Worm (Caenorhabditis elegans) whole organism, young adult: ENCODE results near the gene thn-6.
"Not testable (repeated sequence)": the region's sequence is repeated elsewhere in the genome, so short reads cannot be mapped to it uniquely, and the experiment has no call there.

Source experiments
- B0019.2 ChIP-seq: fragments of 200-800 bp; sonication (Bioruptor generic); conservative IDR thresholded peaks from 2 replicates; pipeline ENCODE4 v1.3.6; 2022; ENCODE audit warnings: missing genetic modification reagents, missing genetic modification characterization, missing compliant biosample characterization
- B0336.3 ChIP-seq: fragments of 200-800 bp; sonication (Bioruptor generic); IDR thresholded peaks from 2 replicates; pipeline ENCODE4 v1.3.6; 2022; ENCODE audit warnings: missing genetic modification characterization, missing compliant biosample characterization
- C17E4.6 ChIP-seq: fragments of 200-800 bp; sonication (Bioruptor generic); IDR thresholded peaks from 2 replicates; pipeline ENCODE4 v1.3.6; 2022; ENCODE audit warnings: missing genetic modification reagents, missing genetic modification characterization, missing compliant biosample characterization
- D2030.7 ChIP-seq: fragments of 200-800 bp; sonication (Bioruptor generic); IDR thresholded peaks from 2 replicates; pipeline ENCODE4 v1.3.6; 2022; ENCODE audit warnings: missing genetic modification reagents, missing genetic modification characterization, missing compliant biosample characterization
- F23B12.7 ChIP-seq: sonication (generic microtip); optimal IDR thresholded peaks from 2 replicates; lab custom pipeline; 2017; ENCODE audit warnings: missing genetic modification characterization, mild to moderate bottlenecking, missing compliant biosample characterization, antibody characterized with exemption, moderate library complexity; ENCODE audit not compliant: insufficient read depth
- F33H1.4 ChIP-seq: fragments of 200-800 bp; sonication (Bioruptor generic); IDR thresholded peaks from 2 replicates; pipeline ENCODE4 v1.3.6; 2022; ENCODE audit warnings: missing genetic modification reagents, missing genetic modification characterization, missing compliant biosample characterization
- F37B4.10 ChIP-seq: fragments of 200-800 bp; sonication (Bioruptor generic); IDR thresholded peaks from 2 replicates; pipeline ENCODE4 v1.3.6; 2022; ENCODE audit warnings: missing genetic modification characterization, missing compliant biosample characterization
- F49E8.2 ChIP-seq: sonication (generic microtip); optimal IDR thresholded peaks from 3 replicates; lab custom pipeline; 2017; ENCODE audit warnings: missing genetic modification characterization, mild to moderate bottlenecking, missing compliant biosample characterization, antibody characterized with exemption, moderate library complexity; ENCODE audit not compliant: insufficient read depth
- Y53G8AR.9 ChIP-seq: fragments of 200-800 bp; sonication (Bioruptor generic); conservative IDR thresholded peaks from 2 replicates; pipeline ENCODE4 v1.3.6; 2022; ENCODE audit warnings: missing genetic modification reagents, missing genetic modification characterization, missing compliant biosample characterization
- Y56A3A.18 ChIP-seq: fragments of 200-800 bp; sonication (Bioruptor generic); IDR thresholded peaks from 2 replicates; pipeline ENCODE4 v1.3.6; 2022; ENCODE audit warnings: missing genetic modification reagents, missing genetic modification characterization, missing compliant biosample characterization
- Y79H2A.3 ChIP-seq: fragments of 200-800 bp; sonication (Bioruptor generic); conservative IDR thresholded peaks from 2 replicates; pipeline ENCODE4 v1.3.6; 2022; ENCODE audit warnings: missing genetic modification reagents, missing genetic modification characterization, missing compliant biosample characterization
- attf-6 ChIP-seq: fragments of 200-800 bp; sonication (Bioruptor generic); IDR thresholded peaks from 2 replicates; pipeline ENCODE4 v1.3.6; 2022; ENCODE audit warnings: missing genetic modification reagents, missing genetic modification characterization, missing compliant biosample characterization
- ceh-100 ChIP-seq: fragments of 200-800 bp; sonication (Bioruptor generic); IDR thresholded peaks from 2 replicates; pipeline ENCODE4 v1.3.6; 2022; ENCODE audit warnings: missing genetic modification reagents, missing genetic modification characterization, missing compliant biosample characterization
- dox-1 ChIP-seq: fragments of 200-800 bp; sonication (Bioruptor generic); IDR thresholded peaks from 2 replicates; pipeline ENCODE4 v1.3.6; 2022; ENCODE audit warnings: missing genetic modification reagents, missing genetic modification characterization, missing compliant biosample characterization
- egrh-3 ChIP-seq: fragments of 200-800 bp; sonication (Bioruptor generic); IDR thresholded peaks from 2 replicates; pipeline ENCODE4 v1.3.6; 2022; ENCODE audit warnings: missing genetic modification reagents, missing genetic modification characterization, missing compliant biosample characterization
- ekl-4 ChIP-seq: fragments of 200-800 bp; sonication (Bioruptor generic); IDR thresholded peaks from 2 replicates; pipeline ENCODE4 v1.3.6; 2022; ENCODE audit warnings: missing genetic modification reagents, missing genetic modification characterization, missing compliant biosample characterization
- fkh-3 ChIP-seq: sonication (generic microtip); optimal IDR thresholded peaks from 2 replicates; lab custom pipeline; 2016; ENCODE audit warnings: mild to moderate bottlenecking, missing genetic modification characterization, missing compliant biosample characterization
- hmg-1.2 ChIP-seq: fragments of 200-800 bp; sonication (Bioruptor generic); IDR thresholded peaks from 2 replicates; pipeline ENCODE4 v1.3.6; 2022; ENCODE audit warnings: missing genetic modification reagents, missing genetic modification characterization, missing compliant biosample characterization
- hmg-20 ChIP-seq: fragments of 200-800 bp; sonication (Bioruptor generic); IDR thresholded peaks from 2 replicates; pipeline ENCODE4 v1.3.6; 2022; ENCODE audit warnings: missing genetic modification reagents, missing genetic modification characterization, missing compliant biosample characterization
- hrde-1 ChIP-seq: sonication (generic microtip); optimal IDR thresholded peaks from 2 replicates; lab custom pipeline; 2016; ENCODE audit warnings: missing genetic modification characterization, mild to moderate bottlenecking, missing compliant biosample characterization, moderate library complexity, missing genotype, missing genetic modification reagents, borderline replicate concordance
- hsf-1 ChIP-seq: fragments of 200-800 bp; sonication (Bioruptor generic); IDR thresholded peaks from 2 replicates; pipeline ENCODE4 v1.3.6; 2022; ENCODE audit warnings: missing genetic modification reagents, missing genetic modification characterization, missing compliant biosample characterization
- lir-1 ChIP-seq: fragments of 200-800 bp; sonication (Bioruptor generic); conservative IDR thresholded peaks from 2 replicates; pipeline ENCODE4 v1.3.6; 2022; ENCODE audit warnings: missing genetic modification reagents, missing genetic modification characterization, missing compliant biosample characterization
- lsl-1 ChIP-seq: fragments of 200-800 bp; sonication (Bioruptor generic); optimal IDR thresholded peaks from 2 replicates; lab custom pipeline; 2018; ENCODE audit warnings: mild to moderate bottlenecking, missing genetic modification characterization, moderate library complexity, missing compliant biosample characterization
- madf-3 ChIP-seq: fragments of 200-800 bp; sonication (Bioruptor generic); IDR thresholded peaks from 2 replicates; pipeline ENCODE4 v1.3.6; 2022; ENCODE audit warnings: missing genetic modification reagents, missing genetic modification characterization, missing compliant biosample characterization
- madf-6 ChIP-seq: fragments of 200-800 bp; sonication (Bioruptor generic); IDR thresholded peaks from 2 replicates; pipeline ENCODE4 v1.3.6; 2022; ENCODE audit warnings: missing genetic modification reagents, missing genetic modification characterization, missing compliant biosample characterization
- nfyb-1 ChIP-seq: fragments of 200-800 bp; sonication (Bioruptor generic); IDR thresholded peaks from 2 replicates; pipeline ENCODE4 v1.3.6; 2022; ENCODE audit warnings: missing genetic modification reagents, missing genetic modification characterization, missing compliant biosample characterization
- pbrm-1 ChIP-seq: fragments of 200-800 bp; sonication (Bioruptor generic); IDR thresholded peaks from 2 replicates; pipeline ENCODE4 v1.3.6; 2022; ENCODE audit warnings: missing genetic modification reagents, missing genetic modification characterization, missing compliant biosample characterization
- rcor-1 ChIP-seq: fragments of 200-800 bp; sonication (Bioruptor generic); IDR thresholded peaks from 2 replicates; pipeline ENCODE4 v1.3.6; 2022; ENCODE audit warnings: missing genetic modification reagents, missing genetic modification characterization, missing compliant biosample characterization
- snpc-1.1 ChIP-seq: sonication (generic microtip); optimal IDR thresholded peaks from 2 replicates; lab custom pipeline; 2017; ENCODE audit warnings: missing genetic modification characterization, mild to moderate bottlenecking, missing compliant biosample characterization, antibody characterized with exemption, moderate library complexity, missing genotype, missing genetic modification reagents; ENCODE audit not compliant: insufficient read depth
- snpc-1.3 ChIP-seq: sonication (generic microtip); optimal IDR thresholded peaks from 2 replicates; lab custom pipeline; 2017; ENCODE audit warnings: missing genetic modification characterization, mild to moderate bottlenecking, missing compliant biosample characterization, antibody characterized with exemption, moderate library complexity, missing genotype, missing genetic modification reagents; ENCODE audit not compliant: insufficient read depth
- snpc-4 ChIP-seq, 5 experiments: fragments of 150-350 bp in 1 of 5; sonication (generic microtip) in 4 of 5; optimal IDR thresholded peaks; 2 replicates each; lab custom pipeline; 2014 to 2018; ENCODE audit warnings: missing genetic modification characterization in 5 of 5, missing biosample characterization in 3 of 5, antibody characterized with exemption in 2 of 5, mild to moderate bottlenecking in 2 of 5, missing compliant biosample characterization in 2 of 5, missing genotype in 2 of 5, moderate library complexity in 2 of 5, missing genetic modification reagents in 1 of 5
- tbp1 ChIP-seq: fragments of 200-800 bp; sonication (Bioruptor generic); optimal IDR thresholded peaks from 2 replicates; lab custom pipeline; 2018; ENCODE audit warnings: mild to moderate bottlenecking, missing genetic modification characterization, missing compliant biosample characterization
- zfh-2 ChIP-seq: fragments of 200-800 bp; sonication (Bioruptor generic); conservative IDR thresholded peaks from 2 replicates; pipeline ENCODE4 v1.3.6; 2022; ENCODE audit warnings: missing genetic modification reagents, missing genetic modification characterization, missing compliant biosample characterization
- ztf-25 ChIP-seq: fragments of 200-800 bp; sonication (Bioruptor generic); IDR thresholded peaks from 2 replicates; pipeline ENCODE4 v1.3.6; 2022; ENCODE audit warnings: missing genetic modification reagents, missing genetic modification characterization, missing compliant biosample characterization
- ztf-28 ChIP-seq: fragments of 200-800 bp; sonication (Bioruptor generic); IDR thresholded peaks from 2 replicates; pipeline ENCODE4 v1.3.6; 2022; ENCODE audit warnings: missing genetic modification reagents, missing genetic modification characterization, missing compliant biosample characterization

Gene thn-6

ce11 chrIV:5256731-5257130, 28.0 kb downstream of the thn-6 start, which contains the start of gene F36H12.9:
F36H12.9 (plus strand) TSS chrIV:5257031.
- TF ChIP-seq zfh-2 (GFP tag; lab: Robert Waterston, UW); hsf-1; egrh-3: not testable (repeated sequence)

DNA sequence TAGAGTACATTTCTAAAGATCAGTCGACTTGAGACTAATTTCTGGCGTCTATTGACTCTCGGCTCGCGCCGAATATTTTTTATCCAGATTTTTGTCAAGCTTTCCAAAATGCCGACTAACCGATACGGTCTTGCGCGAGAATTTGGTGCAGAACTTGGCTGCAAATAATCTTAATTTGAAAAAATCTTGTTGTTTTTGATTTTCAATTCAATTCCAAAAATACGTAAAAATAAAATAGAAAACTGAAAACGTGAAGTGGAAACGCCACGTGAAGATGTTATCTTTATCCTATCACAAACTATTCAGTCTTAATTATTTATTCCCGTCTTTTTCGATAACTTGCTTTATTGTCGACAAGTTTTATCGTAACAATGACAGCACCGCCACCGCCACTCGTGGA, 29.7 kb downstream of the thn-6 start, which contains the start of gene ttbk-2.1:
Gene ttbk-2.1 (plus strand): TSS at position 301 of the 400 bp plus-strand sequence.
- TF ChIP-seq fkh-3; F23B12.7 (tag; lab: Kevin White, UChicago); lir-1 (GFP tag; lab: Robert Waterston, UW): not testable (repeated sequence)

ce11 chrIV:5260289-5260688, 31.6 kb downstream of the thn-6 start, which contains the start of gene msp-19:
msp-19 (plus strand) TSS chrIV:5260589.
- not testable (repeated sequence) for TF ChIP-seq F37B4.10 (GFP tag; lab: Robert Waterston, UW); zfh-2 (GFP tag; lab: Robert Waterston, UW); Y53G8AR.9

DNA sequence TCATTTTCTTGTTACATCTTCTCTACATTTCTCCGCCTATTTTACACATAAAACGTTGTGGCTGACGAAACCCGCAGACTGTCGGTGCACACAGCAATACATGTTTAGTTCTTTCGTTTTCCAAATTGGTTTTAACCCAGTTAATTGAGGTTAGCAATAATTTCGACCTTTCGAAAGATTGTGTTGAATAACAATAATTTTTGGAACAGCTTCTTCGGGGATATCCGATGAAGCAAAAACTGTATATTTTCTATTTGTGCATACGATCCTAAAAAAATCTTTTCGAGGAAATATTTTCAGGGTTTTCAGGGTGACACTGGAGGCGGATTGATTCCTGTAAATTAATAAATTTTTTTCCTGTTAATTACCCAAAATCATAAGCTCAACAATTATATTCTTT, 33.1 kb downstream of the thn-6 start:
- TF ChIP-seq rcor-1 (GFP tag; lab: Robert Waterston, UW), result peak; percentile 49; the same call in 1 of the 2 replicates
- peak; percentile 58; the same call in 1 of the 2 replicates for TF ChIP-seq C17E4.6 (GFP tag; lab: Robert Waterston, UW)
- TF ChIP-seq madf-3, result 0 out of 2 replicates have a peak, but pooled peaks have one; percentile 55
- TF ChIP-seq Y56A3A.18 (GFP tag; lab: Robert Waterston, UW), result peak; percentile 82
- peak; percentile 92 for TF ChIP-seq D2030.7 (GFP tag; lab: Robert Waterston, UW)
- TF ChIP-seq nfyb-1 (GFP tag; lab: Robert Waterston, UW), result peak; percentile 74
- TF ChIP-seq dox-1 (GFP tag; lab: Robert Waterston, UW), result 0 out of 2 replicates have a peak, but pooled peaks have one; percentile 43
- peak; percentile 39 for TF ChIP-seq ceh-100 (GFP tag; lab: Robert Waterston, UW)
- TF ChIP-seq Y53G8AR.9, result 0 out of 2 replicates have a peak, but pooled peaks have one; percentile 57
- TF ChIP-seq F33H1.4 (GFP tag; lab: Robert Waterston, UW), result peak; percentile 58
- TF ChIP-seq hsf-1, result peak; percentile 68; the same call in 1 of the 2 replicates
- peak; percentile 97 for TF ChIP-seq attf-6 (GFP tag; lab: Robert Waterston, UW)
- TF ChIP-seq hmg-20 (GFP tag; lab: Robert Waterston, UW), result 0 out of 2 replicates have a peak, but pooled peaks have one; percentile 42
- peak; percentile 81 for TF ChIP-seq madf-6 (GFP tag; lab: Robert Waterston, UW)
- TF ChIP-seq pbrm-1, result peak; percentile 78
- peak; percentile 60 for TF ChIP-seq snpc-4 (GFP tag; optimal IDR thresholded peaks at IDR 0.05; lab: Kevin White, UChicago)
- peak; percentile 48 to 95 (median 90) for TF ChIP-seq snpc-4 (tag; optimal IDR thresholded peaks at IDR 0.05; lab: Kevin White, UChicago)
- peak; percentile 45 for TF ChIP-seq tbp1 (GFP tag; lab: Kevin White, UChicago)
- TF ChIP-seq snpc-1.1 (tag; lab: Kevin White, UChicago), result peak; percentile 46
- peak; percentile 75; the same call in 1 of the 2 replicates for TF ChIP-seq ekl-4 (GFP tag; lab: Robert Waterston, UW)
- TF ChIP-seq hmg-1.2 (GFP tag; lab: Robert Waterston, UW), result peak; percentile 80
- TF ChIP-seq, all 124 proteins: peak for 20; not testable (repeated sequence) for 104

DNA sequence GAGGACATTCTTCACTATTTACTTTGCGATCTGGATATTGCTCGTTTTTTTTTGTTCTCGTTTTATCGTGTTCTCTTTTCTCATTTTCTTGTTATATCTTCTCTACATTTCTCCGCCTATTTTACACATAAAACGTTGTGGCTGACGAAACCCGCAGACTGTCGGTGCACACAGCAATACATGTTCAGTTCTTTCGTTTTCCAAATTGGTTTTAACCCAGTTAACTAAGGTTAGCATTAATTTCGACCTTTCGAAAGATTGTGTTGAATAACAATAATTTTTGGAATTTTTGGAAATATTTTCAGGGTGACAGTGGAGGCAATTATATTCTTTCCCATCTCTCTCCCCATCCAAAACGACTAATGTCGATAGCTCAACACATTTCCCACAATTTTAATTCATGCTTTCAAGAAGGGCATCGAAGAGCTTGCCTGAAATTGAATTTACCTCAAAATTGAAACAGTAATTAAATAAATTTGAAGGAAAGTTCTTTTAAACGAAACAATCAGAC, 36.0 kb downstream of the thn-6 start:
- TF ChIP-seq B0336.3 (GFP tag; lab: Robert Waterston, UW), result 0 out of 2 replicates have a peak, but pooled peaks have one; percentile 26
- peak; percentile 82 for TF ChIP-seq hmg-1.2 (GFP tag; lab: Robert Waterston, UW)
- TF ChIP-seq hrde-1, result peak; percentile 42
- peak; percentile 82 for TF ChIP-seq ekl-4 (GFP tag; lab: Robert Waterston, UW)
- TF ChIP-seq snpc-1.3, result peak; percentile 15
- TF ChIP-seq ztf-28 (GFP tag; lab: Robert Waterston, UW), result 0 out of 2 replicates have a peak, but pooled peaks have one; percentile 53
- 0 out of 2 replicates have a peak, but pooled peaks have one; percentile 12 for TF ChIP-seq Y79H2A.3 (GFP tag; lab: Robert Waterston, UW)
- TF ChIP-seq tbp1 (GFP tag; lab: Kevin White, UChicago), result peak; percentile 69
- TF ChIP-seq madf-6 (GFP tag; lab: Robert Waterston, UW), result peak; percentile 80
- TF ChIP-seq F49E8.2, result peak; percentile 69
- TF ChIP-seq F33H1.4 (GFP tag; lab: Robert Waterston, UW), result peak; percentile 52; the same call in 1 of the 2 replicates
- 0 out of 2 replicates have a peak, but pooled peaks have one; percentile 73 for TF ChIP-seq ztf-25 (GFP tag; lab: Robert Waterston, UW)
- TF ChIP-seq D2030.7 (GFP tag; lab: Robert Waterston, UW), result peak; percentile 95
- TF ChIP-seq Y56A3A.18 (GFP tag; lab: Robert Waterston, UW), result peak; percentile 41; the same call in 1 of the 2 replicates
- TF ChIP-seq lsl-1 (GFP tag; lab: Kevin White, UChicago), result peak; percentile 34
- TF ChIP-seq attf-6 (GFP tag; lab: Robert Waterston, UW), result peak; percentile 99
- 0 out of 2 replicates have a peak, but pooled peaks have one; percentile 28 for TF ChIP-seq B0019.2
